Worm (Caenorhabditis elegans): ENCODE data around the gene F54B8.4.
"Not testable (repeated sequence)": the region's sequence is repeated elsewhere in the genome, so short reads cannot be mapped to it uniquely, and the experiment has no call there.

The F54B8.4 gene

ce11 chrV:15826110-15826509, 9.9 kb downstream of the F54B8.4 start, which contains the start of gene srbc-51:
Gene srbc-51 (plus strand): TSS chrV:15826410.
- TF ChIP-seq B0310.2 (tag; optimal IDR thresholded peaks at IDR 0.05) (no peak), F13C5.2 (tag; optimal IDR thresholded peaks at IDR 0.05) (no peak), tra-4 (tag; optimal IDR thresholded peaks at IDR 0.05) (no peak), ets-7 (tag; optimal IDR thresholded peaks at IDR 0.05) (no peak), ama-1 (optimal IDR thresholded peaks at IDR 0.05) (no peak), flt-1 (GFP tag; IDR thresholded peaks at IDR 0.05) (no peak), ceh-36 (tag; optimal IDR thresholded peaks at IDR 0.05) (no peak), pes-1 (GFP tag; IDR thresholded peaks at IDR 0.05) (no peak), hmbx-1 (tag; optimal IDR thresholded peaks at IDR 0.05) (no peak), hnd-1 (tag; optimal IDR thresholded peaks at IDR 0.05) (no peak), ceh-13 (GFP tag; optimal IDR thresholded peaks at IDR 0.05) (no peak), sea-1 (GFP tag; conservative IDR thresholded peaks at IDR 0.05) (no peak), tbx-37 (GFP tag; conservative IDR thresholded peaks at IDR 0.05) (no peak)

- TF ChIP-seq ets-7 (tag; optimal IDR thresholded peaks at IDR 0.05) (no peak), tra-4 (tag; optimal IDR thresholded peaks at IDR 0.05) (no peak), tbx-37 (GFP tag; conservative IDR thresholded peaks at IDR 0.05) (no peak), pes-1 (GFP tag; IDR thresholded peaks at IDR 0.05) (no peak), ceh-36 (tag; optimal IDR thresholded peaks at IDR 0.05) (no peak), hmbx-1 (tag; optimal IDR thresholded peaks at IDR 0.05) (no peak), sea-1 (GFP tag; conservative IDR thresholded peaks at IDR 0.05) (no peak), F13C5.2 (tag; optimal IDR thresholded peaks at IDR 0.05) (no peak), B0310.2 (tag; optimal IDR thresholded peaks at IDR 0.05) (no peak), tbx-11 (GFP tag; IDR thresholded peaks at IDR 0.05) (no peak), hmg-4 (GFP tag; optimal IDR thresholded peaks at IDR 0.05) (no peak)
Observed at ce11 chrV:15829907-15830306, 13.7 kb downstream of the F54B8.4 start, which contains the start of gene srbc-55. Gene srbc-55 (minus strand): TSS chrV:15830007.

ce11 chrV:15831586-15831985, 15.4 kb downstream of the F54B8.4 start, which contains the start of gene srbc-56:
Gene srbc-56 (minus strand): TSS chrV:15831686.
- TF ChIP-seq hmg-4 (GFP tag; optimal IDR thresholded peaks at IDR 0.05) = no peak
- TF ChIP-seq ets-7 (tag; optimal IDR thresholded peaks at IDR 0.05) = no peak
- TF ChIP-seq hmbx-1 (tag; optimal IDR thresholded peaks at IDR 0.05) = no peak
- no peak for TF ChIP-seq ceh-36 (tag; optimal IDR thresholded peaks at IDR 0.05)
- TF ChIP-seq ceh-13 (GFP tag; optimal IDR thresholded peaks at IDR 0.05) = no peak
- no peak for TF ChIP-seq tbx-11 (GFP tag; IDR thresholded peaks at IDR 0.05)
- TF ChIP-seq tra-4 (tag; optimal IDR thresholded peaks at IDR 0.05) = no peak
- TF ChIP-seq flt-1 (GFP tag; IDR thresholded peaks at IDR 0.05) = no peak
- TF ChIP-seq ama-1 (optimal IDR thresholded peaks at IDR 0.05) = no peak
- no peak for TF ChIP-seq F13C5.2 (tag; optimal IDR thresholded peaks at IDR 0.05)
- no peak for TF ChIP-seq pes-1 (GFP tag; IDR thresholded peaks at IDR 0.05)
- no peak for TF ChIP-seq aly-1 (tag; optimal IDR thresholded peaks at IDR 0.05)
- no peak for TF ChIP-seq scrt-1 (GFP tag; IDR thresholded peaks at IDR 0.05)
- TF ChIP-seq B0310.2 (tag; optimal IDR thresholded peaks at IDR 0.05) = no peak
- TF ChIP-seq hnd-1 (tag; optimal IDR thresholded peaks at IDR 0.05) = no peak
- no peak for TF ChIP-seq tbx-37 (GFP tag; conservative IDR thresholded peaks at IDR 0.05)
- TF ChIP-seq sea-1 (GFP tag; conservative IDR thresholded peaks at IDR 0.05) = no peak

DNA sequence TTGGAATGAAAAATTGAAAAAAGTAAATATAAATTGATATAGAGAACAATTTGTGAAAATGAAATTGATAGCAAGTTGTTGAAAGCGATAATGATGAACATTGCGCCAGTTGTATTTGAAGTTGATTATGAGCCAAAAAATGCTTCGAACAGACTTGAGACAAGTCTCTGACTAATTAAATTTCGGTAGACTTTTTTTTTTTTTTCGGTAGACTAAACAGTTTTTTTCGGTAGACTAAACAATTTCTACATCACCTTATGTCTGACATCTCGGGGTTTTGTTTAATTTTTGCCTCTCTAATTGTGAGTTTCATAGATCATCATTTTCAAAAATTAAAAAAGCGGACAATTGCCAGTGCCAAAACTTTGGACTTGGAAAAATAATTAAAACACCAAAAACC, 17.4 kb downstream of the F54B8.4 start, which contains the start of gene srbc-54:
TSS of gene srbc-54 (minus strand) at position 101 of the 400 bp plus-strand sequence.
- TF ChIP-seq flt-1 (GFP tag; IDR thresholded peaks at IDR 0.05) (no peak), hnd-1 (tag; optimal IDR thresholded peaks at IDR 0.05) (no peak), B0310.2 (tag; optimal IDR thresholded peaks at IDR 0.05) (no peak), hmg-4 (GFP tag; optimal IDR thresholded peaks at IDR 0.05) (no peak), tbx-11 (GFP tag; IDR thresholded peaks at IDR 0.05) (no peak), aly-1 (tag; optimal IDR thresholded peaks at IDR 0.05) (no peak), ets-7 (tag; optimal IDR thresholded peaks at IDR 0.05) (no peak), tbx-37 (GFP tag; conservative IDR thresholded peaks at IDR 0.05) (no peak), tra-4 (tag; optimal IDR thresholded peaks at IDR 0.05) (no peak), scrt-1 (GFP tag; IDR thresholded peaks at IDR 0.05) (no peak), pes-1 (GFP tag; IDR thresholded peaks at IDR 0.05) (no peak), ceh-36 (tag; optimal IDR thresholded peaks at IDR 0.05) (no peak), ama-1 (optimal IDR thresholded peaks at IDR 0.05) (no peak)

- TF ChIP-seq hmbx-1 (tag; optimal IDR thresholded peaks at IDR 0.05) (no peak), ama-1 (optimal IDR thresholded peaks at IDR 0.05) (no peak), ets-7 (tag; optimal IDR thresholded peaks at IDR 0.05) (no peak), tbx-11 (GFP tag; IDR thresholded peaks at IDR 0.05) (no peak), scrt-1 (GFP tag; IDR thresholded peaks at IDR 0.05) (no peak), pes-1 (GFP tag; IDR thresholded peaks at IDR 0.05) (no peak), F13C5.2 (tag; optimal IDR thresholded peaks at IDR 0.05) (no peak), tbx-37 (GFP tag; conservative IDR thresholded peaks at IDR 0.05) (no peak)
Observed at ce11 chrV:15841095-15841494, 24.9 kb downstream of the F54B8.4 start, which contains the start of gene srh-149. Gene srh-149 (minus strand): TSS chrV:15841195.

ce11 chrV:15850276-15850811, 34.2 kb downstream of the F54B8.4 start, which contains the start of gene srh-147:
Gene srh-147 (minus strand): TSS chrV:15850326.
- TF ChIP-seq tra-4 (tag; optimal IDR thresholded peaks at IDR 0.05); ama-1 (optimal IDR thresholded peaks at IDR 0.05); tbx-37 (GFP tag; conservative IDR thresholded peaks at IDR 0.05): not testable (repeated sequence)

ce11 chrV:15858292-15858691, 42.1 kb downstream of the F54B8.4 start, which contains the start of gene srh-148:
Gene srh-148 (minus strand): TSS chrV:15858392.
- no peak for TF ChIP-seq tra-4 (tag; optimal IDR thresholded peaks at IDR 0.05)
- no peak for TF ChIP-seq ama-1 (optimal IDR thresholded peaks at IDR 0.05)
- TF ChIP-seq pes-1 (GFP tag; IDR thresholded peaks at IDR 0.05) = no peak
- TF ChIP-seq tbx-11 (GFP tag; IDR thresholded peaks at IDR 0.05) = no peak
- no peak for TF ChIP-seq scrt-1 (GFP tag; IDR thresholded peaks at IDR 0.05)
- no peak for TF ChIP-seq hmbx-1 (tag; optimal IDR thresholded peaks at IDR 0.05)
- TF ChIP-seq hmg-4 (GFP tag; optimal IDR thresholded peaks at IDR 0.05) = no peak
- TF ChIP-seq F13C5.2 (tag; optimal IDR thresholded peaks at IDR 0.05) = no peak
- no peak for TF ChIP-seq tbx-37 (GFP tag; conservative IDR thresholded peaks at IDR 0.05)
- TF ChIP-seq B0310.2 (tag; optimal IDR thresholded peaks at IDR 0.05) = no peak
- no peak for TF ChIP-seq aly-1 (tag; optimal IDR thresholded peaks at IDR 0.05)
- TF ChIP-seq hnd-1 (tag; optimal IDR thresholded peaks at IDR 0.05) = no peak
- TF ChIP-seq ets-7 (tag; optimal IDR thresholded peaks at IDR 0.05) = no peak
- no peak for TF ChIP-seq sea-1 (GFP tag; conservative IDR thresholded peaks at IDR 0.05)
- TF ChIP-seq ceh-36 (tag; optimal IDR thresholded peaks at IDR 0.05) = no peak
- no peak for TF ChIP-seq flt-1 (GFP tag; IDR thresholded peaks at IDR 0.05)
- TF ChIP-seq ceh-13 (GFP tag; optimal IDR thresholded peaks at IDR 0.05) = no peak
